Worm (Caenorhabditis elegans): ENCODE measurements around the gene srxa-6.

DNA sequence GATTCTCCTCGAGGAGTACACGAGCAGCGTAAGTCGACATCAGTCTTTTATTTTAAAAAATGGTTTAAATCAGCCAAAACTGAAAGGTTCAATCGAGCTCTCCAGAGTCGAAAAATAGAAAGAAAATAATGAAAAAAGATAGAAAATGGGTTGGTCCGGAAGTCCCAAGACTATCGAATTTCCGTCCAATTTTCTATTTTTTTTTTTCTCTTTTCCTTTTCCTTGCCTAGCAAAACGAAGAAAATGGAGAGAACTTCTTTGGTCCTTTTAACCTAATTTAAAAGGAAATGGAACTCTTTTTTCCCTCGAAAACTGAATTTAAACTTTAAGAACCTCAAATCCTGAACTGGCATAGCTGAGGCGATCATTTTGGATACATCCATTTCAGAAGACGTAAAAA, 4.6 kb downstream of the srxa-6 start:
- TF ChIP-seq R02D3.7 (tag; optimal IDR thresholded peaks at IDR 0.05) (no peak), ama-1 (optimal IDR thresholded peaks at IDR 0.05) (no peak)
